Fruit fly (Drosophila melanogaster) whole organism, embryonic: ENCODE measurements around the gene Dop1R2.

Experiments
- Adf1 ChIP-seq: fragments of 200-800 bp; sonication (Bioruptor generic); IDR thresholded peaks from 2 replicates; pipeline ENCODE4 v1.3.6; 2022; ENCODE audit warnings: missing biosample characterization, missing genetic modification characterization
- Atf6 ChIP-seq: fragments of 200-800 bp; sonication (Bioruptor generic); IDR thresholded peaks from 2 replicates; pipeline ENCODE4 v1.3.6; 2022; ENCODE audit warnings: missing biosample characterization, missing genetic modification characterization
- Awh ChIP-seq: fragments of 200-800 bp; sonication (Bioruptor generic); IDR thresholded peaks from 2 replicates; pipeline ENCODE4, ENCODE4 v1.3.6; 2022; ENCODE audit warnings: missing biosample characterization, missing genetic modification characterization
- Blimp-1 ChIP-seq: fragments of 200-800 bp; sonication (Bioruptor generic); optimal IDR thresholded peaks from 3 replicates; lab custom pipeline; 2018; ENCODE audit warnings: missing biosample characterization, missing genetic modification characterization, mild to moderate bottlenecking, moderate library complexity, missing genetic modification reagents
- CG10543 ChIP-seq: fragments of 200-800 bp; sonication (Bioruptor generic); optimal IDR thresholded peaks from 3 replicates; lab custom pipeline; 2017; ENCODE audit warnings: missing biosample characterization, mild to moderate bottlenecking, missing genetic modification characterization, moderate library complexity
- CG10654 ChIP-seq: fragments of 200-800 bp; sonication (Bioruptor generic); optimal IDR thresholded peaks from 2 replicates; lab custom pipeline; 2016; ENCODE audit warnings: missing biosample characterization, missing genetic modification characterization
- CG15011 ChIP-seq: fragments of 200-800 bp; sonication (Bioruptor generic); optimal IDR thresholded peaks from 3 replicates; lab custom pipeline; 2018; ENCODE audit warnings: missing biosample characterization, mild to moderate bottlenecking, missing genetic modification characterization
- CG17361 ChIP-seq: fragments of 200-800 bp; sonication (Bioruptor generic); IDR thresholded peaks from 3 replicates; pipeline ENCODE4 v1.3.6; 2022; ENCODE audit warnings: missing biosample characterization, missing genetic modification characterization
- CG18262 ChIP-seq: fragments of 200-800 bp; optimal IDR thresholded peaks from 3 replicates; lab custom pipeline; 2019; ENCODE audit warnings: missing biosample characterization, mild to moderate bottlenecking, missing genetic modification characterization, moderate library complexity
- CG1832 ChIP-seq: fragments of 200-800 bp; sonication (Bioruptor generic); optimal IDR thresholded peaks from 2 replicates; lab custom pipeline; 2017; ENCODE audit warnings: missing biosample characterization, mild to moderate bottlenecking, missing genetic modification characterization, inconsistent platforms
- CG2199 ChIP-seq: fragments of 200-800 bp; sonication (Bioruptor generic); IDR thresholded peaks from 3 replicates; pipeline ENCODE4 v1.3.6; 2022; ENCODE audit warnings: missing biosample characterization, missing genetic modification characterization
- CG4360 ChIP-seq: fragments of 200-800 bp; sonication (Bioruptor generic); IDR thresholded peaks from 2 replicates; pipeline ENCODE4 v1.3.6; 2022; ENCODE audit warnings: missing biosample characterization, missing genetic modification characterization
- CG4820 ChIP-seq: fragments of 200-800 bp; sonication (Bioruptor generic); optimal IDR thresholded peaks from 3 replicates; lab custom pipeline; 2016; ENCODE audit warnings: missing biosample characterization, missing genetic modification characterization
- CG7271 ChIP-seq: fragments of 200-800 bp; sonication (Bioruptor generic); optimal IDR thresholded peaks from 2 replicates; lab custom pipeline; 2018; ENCODE audit warnings: missing biosample characterization, mild to moderate bottlenecking, missing genetic modification characterization, moderate library complexity
- CG7963 ChIP-seq: fragments of 200-800 bp; sonication (Bioruptor generic); IDR thresholded peaks from 3 replicates; pipeline ENCODE4 v1.3.6; 2022; ENCODE audit warnings: missing biosample characterization, missing genetic modification characterization; ENCODE audit not compliant: partially characterized antibody
- Dad ChIP-seq: fragments of 200-800 bp; sonication (Bioruptor generic); optimal IDR thresholded peaks from 3 replicates; lab custom pipeline; 2016; ENCODE audit warnings: missing biosample characterization, missing genetic modification characterization
- E2f1 ChIP-seq: fragments of 200-800 bp; sonication (Bioruptor generic); IDR thresholded peaks from 2 replicates; pipeline ENCODE4 v1.3.6; 2022; ENCODE audit warnings: missing biosample characterization, missing genetic modification characterization
- Elba2 ChIP-seq: fragments of 200-800 bp; sonication (Bioruptor generic); optimal IDR thresholded peaks from 3 replicates; lab custom pipeline; 2016; ENCODE audit warnings: missing biosample characterization, missing genetic modification characterization
- Hand ChIP-seq: fragments of 200-800 bp; sonication (Bioruptor generic); optimal IDR thresholded peaks from 2 replicates; lab custom pipeline; 2017; ENCODE audit warnings: mild to moderate bottlenecking, missing biosample characterization, missing genetic modification reagents, missing genetic modification characterization
- Hey ChIP-seq: fragments of 200-800 bp; sonication (Bioruptor generic); optimal IDR thresholded peaks from 3 replicates; lab custom pipeline; 2018; ENCODE audit warnings: missing biosample characterization, mild to moderate bottlenecking, missing genetic modification characterization
- Med ChIP-seq: fragments of 200-800 bp; sonication (Bioruptor generic); peaks from one replicate; lab custom pipeline; 2016; ENCODE audit warnings: missing biosample characterization, missing genetic modification characterization, mild to moderate bottlenecking, inconsistent platforms, moderate library complexity
- Nf-YB ChIP-seq: fragments of 200-800 bp; sonication (Bioruptor generic); optimal IDR thresholded peaks from 3 replicates; lab custom pipeline; 2019; ENCODE audit warnings: missing biosample characterization, mild to moderate bottlenecking, missing genetic modification characterization, moderate library complexity
- Nf-YC ChIP-seq: fragments of 200-800 bp; optimal IDR thresholded peaks from 3 replicates; lab custom pipeline; 2019; ENCODE audit warnings: missing biosample characterization, mild to moderate bottlenecking, missing genetic modification characterization, moderate library complexity
- Rfx ChIP-seq: fragments of 200-800 bp; sonication (Bioruptor generic); IDR thresholded peaks from 2 replicates; pipeline ENCODE4 v1.3.6; 2022; ENCODE audit warnings: missing biosample characterization, missing genetic modification characterization
- Six4 ChIP-seq: fragments of 200-800 bp; sonication (Bioruptor generic); optimal IDR thresholded peaks from 2 replicates; lab custom pipeline; 2016; ENCODE audit warnings: missing biosample characterization, missing genetic modification characterization
- Sox100B ChIP-seq: fragments of 200-800 bp; sonication (Bioruptor generic); optimal IDR thresholded peaks from 3 replicates; lab custom pipeline; 2018; ENCODE audit warnings: missing biosample characterization, mild to moderate bottlenecking, missing genetic modification characterization
- Xrp1 ChIP-seq: fragments of 200-800 bp; sonication (Bioruptor generic); IDR thresholded peaks from 2 replicates; pipeline ENCODE4 v1.3.6; 2022; ENCODE audit warnings: missing biosample characterization, missing genetic modification characterization
- ara ChIP-seq: fragments of 200-800 bp; sonication (Bioruptor generic); IDR thresholded peaks from 2 replicates; pipeline ENCODE4 v1.3.6; 2022; ENCODE audit warnings: missing biosample characterization, missing genetic modification characterization
- cg ChIP-seq: fragments of 200-800 bp; sonication (Bioruptor generic); optimal IDR thresholded peaks from 3 replicates; lab custom pipeline; 2019; ENCODE audit warnings: missing biosample characterization, mild to moderate bottlenecking, missing genetic modification characterization, moderate library complexity
- chm ChIP-seq: fragments of 200-800 bp; sonication (Bioruptor generic); IDR thresholded peaks from 2 replicates; pipeline ENCODE4 v1.3.6; 2022; ENCODE audit warnings: missing biosample characterization, missing genetic modification characterization
- dmrt99B ChIP-seq: fragments of 200-800 bp; sonication (Bioruptor generic); optimal IDR thresholded peaks from 2 replicates; lab custom pipeline; 2018; ENCODE audit warnings: missing biosample characterization, mild to moderate bottlenecking, missing genetic modification characterization, moderate library complexity
- ems ChIP-seq: fragments of 200-800 bp; sonication (Bioruptor generic); optimal IDR thresholded peaks from 3 replicates; lab custom pipeline; 2016; ENCODE audit warnings: missing biosample characterization, missing genetic modification characterization
- ewg ChIP-seq: fragments of 200-800 bp; sonication (Bioruptor generic); optimal IDR thresholded peaks from 3 replicates; lab custom pipeline; 2017; ENCODE audit warnings: mild to moderate bottlenecking, missing biosample characterization, missing genetic modification reagents, missing genetic modification characterization
- fd3F ChIP-seq: fragments of 200-800 bp; sonication (Bioruptor generic); optimal IDR thresholded peaks from 2 replicates; lab custom pipeline; 2018; ENCODE audit warnings: missing biosample characterization, mild to moderate bottlenecking, missing genetic modification characterization, moderate library complexity
- fd64A ChIP-seq: fragments of 200-800 bp; sonication (Bioruptor generic); optimal IDR thresholded peaks from 3 replicates; lab custom pipeline; 2018; ENCODE audit warnings: missing biosample characterization, mild to moderate bottlenecking, missing genetic modification characterization
- klu ChIP-seq: fragments of 200-800 bp; sonication (Bioruptor generic); IDR thresholded peaks from 2 replicates; pipeline ENCODE4 v1.3.6; 2022; ENCODE audit warnings: missing biosample characterization, missing genetic modification characterization
- lmd ChIP-seq: fragments of 200-800 bp; sonication (Bioruptor generic); IDR thresholded peaks from 2 replicates; pipeline ENCODE4 v1.3.6; 2022; ENCODE audit warnings: missing biosample characterization, missing genetic modification characterization
- mirr ChIP-seq: fragments of 200-800 bp; sonication (Bioruptor generic); optimal IDR thresholded peaks from 3 replicates; lab custom pipeline; 2018; ENCODE audit warnings: missing biosample characterization, mild to moderate bottlenecking, missing genetic modification characterization
- mld ChIP-seq: fragments of 200-800 bp; sonication (Bioruptor generic); IDR thresholded peaks from 3 replicates; pipeline ENCODE4 v1.3.6; 2022; ENCODE audit warnings: missing biosample characterization, missing genetic modification characterization; ENCODE audit not compliant: partially characterized antibody
- oc ChIP-seq: fragments of 200-800 bp; sonication (Bioruptor generic); optimal IDR thresholded peaks from 2 replicates; lab custom pipeline; 2018; ENCODE audit warnings: missing biosample characterization, mild to moderate bottlenecking, missing genetic modification characterization, moderate library complexity
- phol ChIP-seq: fragments of 200-800 bp; sonication (Bioruptor generic); optimal IDR thresholded peaks from 3 replicates; lab custom pipeline; 2018; ENCODE audit warnings: missing biosample characterization, mild to moderate bottlenecking, missing genetic modification characterization, moderate library complexity
- row ChIP-seq: fragments of 200-800 bp; sonication (Bioruptor generic); IDR thresholded peaks from 3 replicates; pipeline ENCODE4 v1.3.6; 2022; ENCODE audit warnings: missing biosample characterization, missing genetic modification characterization
- sens ChIP-seq: fragments of 200-800 bp; sonication (Bioruptor generic); peaks from one replicate; lab custom pipeline; 2016; ENCODE audit warnings: missing biosample characterization, missing genetic modification characterization
- slbo ChIP-seq: fragments of 200-800 bp; sonication (Bioruptor generic); IDR thresholded peaks from 2 replicates; pipeline ENCODE4 v1.3.6; 2022; ENCODE audit warnings: missing biosample characterization, missing genetic modification characterization
- stwl ChIP-seq: fragments of 200-800 bp; sonication (Bioruptor generic); optimal IDR thresholded peaks from 3 replicates; lab custom pipeline; 2018; ENCODE audit warnings: missing biosample characterization, mild to moderate bottlenecking, missing genetic modification characterization, moderate library complexity

Gene Dop1R2

dm6 chr3R:29659950-29660349 is at the start of gene Dop1R2 (continued):
- TF ChIP-seq mirr, result no peak
- TF ChIP-seq row (GFP tag; lab: Robert Waterston, UW), result no peak
- no peak for TF ChIP-seq CG2199
- no peak for TF ChIP-seq klu (GFP tag; lab: Robert Waterston, UW)
- TF ChIP-seq CG7271 (tag; lab: Kevin White, UChicago), result no peak
- TF ChIP-seq chm (GFP tag; lab: Robert Waterston, UW), result no peak
- no peak for TF ChIP-seq Dad (GFP tag; lab: Kevin White, UChicago)
- TF ChIP-seq CG17361, result no peak
- TF ChIP-seq cg (GFP tag; lab: Kevin White, UChicago), result peak; percentile 25
- TF ChIP-seq CG18262 (tag; lab: Kevin White, UChicago), result no peak
- no peak for TF ChIP-seq Awh (GFP tag; lab: Robert Waterston, UW)
- TF ChIP-seq Xrp1 (GFP tag; lab: Robert Waterston, UW), result no peak
- TF ChIP-seq Atf6 (GFP tag; lab: Robert Waterston, UW), result no peak
- TF ChIP-seq lmd (GFP tag; lab: Robert Waterston, UW), result no peak
- TF ChIP-seq CG10543 (GFP tag; lab: Kevin White, UChicago), result peak; percentile 8
- no peak for TF ChIP-seq Sox100B (GFP tag; lab: Kevin White, UChicago)
- peak; percentile 34; the same call in 1 of the 2 replicates for TF ChIP-seq Adf1
- peak; percentile 13 for TF ChIP-seq Med (GFP tag; lab: Kevin White, UChicago)
- no peak for TF ChIP-seq Hand
- TF ChIP-seq dmrt99B (tag; lab: Kevin White, UChicago), result no peak

DNA sequence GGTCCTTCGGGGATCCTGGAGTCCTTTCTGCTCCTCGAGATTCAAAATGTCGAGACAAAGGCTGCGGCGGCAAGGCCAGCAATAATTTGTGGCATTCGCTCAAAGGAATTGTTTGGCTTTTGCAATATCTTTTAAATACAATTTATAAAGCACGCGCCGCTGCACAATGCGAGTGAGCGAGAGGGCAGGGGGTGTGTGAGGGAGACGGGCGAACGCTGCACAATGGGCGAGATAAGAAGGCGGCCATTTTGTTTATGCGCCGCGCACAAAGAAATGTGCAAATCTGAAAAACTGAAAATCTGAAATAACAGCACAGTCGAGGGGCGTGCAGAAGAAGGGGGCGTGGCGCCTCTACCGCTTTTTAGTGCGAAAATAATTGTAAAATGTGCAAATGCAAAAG is 48.5 kb upstream of the Dop1R2 start:
- TF ChIP-seq CG7963 (GFP tag; lab: Robert Waterston, UW) (no peak), fd64A (GFP tag; lab: Kevin White, UChicago) (no peak), phol (tag; lab: Kevin White, UChicago) (peak; percentile 7), ewg (GFP tag; lab: Kevin White, UChicago) (peak; percentile 27), stwl (tag; lab: Kevin White, UChicago) (no peak), Blimp-1 (GFP tag; lab: Kevin White, UChicago) (no peak), sens (GFP tag; lab: Kevin White, UChicago) (peak; percentile 44), mld (GFP tag; lab: Robert Waterston, UW) (no peak), ems (no peak), Nf-YB (GFP tag; lab: Kevin White, UChicago) (peak; percentile 9), slbo (GFP tag; lab: Robert Waterston, UW) (no peak), fd3F (GFP tag; lab: Kevin White, UChicago) (no peak), Nf-YC (tag; lab: Kevin White, UChicago) (peak; percentile 41), Elba2 (GFP tag; lab: Kevin White, UChicago) (no peak), ara (no peak), CG1832 (GFP tag; lab: Kevin White, UChicago) (peak; percentile 50), CG4820 (GFP tag; lab: Kevin White, UChicago) (no peak), Rfx (GFP tag; lab: Robert Waterston, UW) (no peak)

- no peak for TF ChIP-seq CG10654 (GFP tag; lab: Kevin White, UChicago)
- TF ChIP-seq oc (tag; lab: Kevin White, UChicago), result peak; percentile 70
- peak; percentile 72 for TF ChIP-seq Hey
- peak; percentile 55; the same call in 1 of the 2 replicates for TF ChIP-seq CG4360 (GFP tag; lab: Robert Waterston, UW)
- TF ChIP-seq CG15011, result no peak
- TF ChIP-seq Six4 (GFP tag; lab: Kevin White, UChicago), result no peak
- no peak for TF ChIP-seq E2f1 (GFP tag; lab: Robert Waterston, UW)
Observed at dm6 chr3R:29707258-29707657, 47.5 kb upstream of the Dop1R2 start.
